Worm (Caenorhabditis elegans) whole organism, young adult: ENCODE data around the gene C09F5.1.

Experiments used
- D2030.7 ChIP-seq: fragments of 200-800 bp; sonication (Bioruptor generic); IDR thresholded peaks from 2 replicates; pipeline ENCODE4 v1.3.6; 2022; ENCODE audit warnings: missing genetic modification reagents, missing genetic modification characterization, missing compliant biosample characterization
- F10E7.11 ChIP-seq: sonication (generic microtip); optimal IDR thresholded peaks from 2 replicates; lab custom pipeline; 2017; ENCODE audit warnings: mild to moderate bottlenecking, missing genetic modification characterization, moderate library complexity, missing compliant biosample characterization
- F33H1.4 ChIP-seq: fragments of 200-800 bp; sonication (Bioruptor generic); IDR thresholded peaks from 2 replicates; pipeline ENCODE4 v1.3.6; 2022; ENCODE audit warnings: missing genetic modification reagents, missing genetic modification characterization, missing compliant biosample characterization
- F39B2.1 ChIP-seq: fragments of 200-800 bp; sonication (Bioruptor generic); IDR thresholded peaks from 2 replicates; pipeline ENCODE4 v1.3.6; 2022; ENCODE audit warnings: missing genetic modification reagents, missing genetic modification characterization, missing compliant biosample characterization
- F57C9.4 ChIP-seq: sonication (generic microtip); optimal IDR thresholded peaks from 2 replicates; lab custom pipeline; 2017; ENCODE audit warnings: mild to moderate bottlenecking, missing genetic modification characterization, missing compliant biosample characterization
- K12H6.12 ChIP-seq: fragments of 200-800 bp; sonication (Bioruptor generic); optimal IDR thresholded peaks from 2 replicates; lab custom pipeline; 2018; ENCODE audit warnings: mild to moderate bottlenecking, missing genetic modification characterization, missing compliant biosample characterization
- T07F8.4 ChIP-seq: sonication (generic microtip); optimal IDR thresholded peaks from 2 replicates; lab custom pipeline; 2016; ENCODE audit warnings: mild to moderate bottlenecking, missing genetic modification characterization, moderate library complexity, missing compliant biosample characterization
- Y53F4B.3 ChIP-seq: fragments of 200-800 bp; sonication (Bioruptor generic); IDR thresholded peaks from 2 replicates; pipeline ENCODE4 v1.3.6; 2022; ENCODE audit warnings: missing genetic modification reagents, missing genetic modification characterization, missing compliant biosample characterization
- Y95B8A.8 ChIP-seq: fragments of 200-800 bp; sonication (Bioruptor generic); IDR thresholded peaks from 2 replicates; pipeline ENCODE4 v1.3.6; 2022; ENCODE audit warnings: missing genetic modification reagents, missing genetic modification characterization, missing compliant biosample characterization
- atf-7 ChIP-seq: sonication (generic microtip); optimal IDR thresholded peaks from 2 replicates; lab custom pipeline; 2017; ENCODE audit warnings: mild to moderate bottlenecking, missing genetic modification characterization, missing compliant biosample characterization
- athp-1 ChIP-seq: sonication (generic microtip); optimal IDR thresholded peaks from 2 replicates; lab custom pipeline; 2017; ENCODE audit warnings: mild to moderate bottlenecking, missing genetic modification characterization, missing compliant biosample characterization
- attf-5 ChIP-seq: fragments of 200-800 bp; sonication (Bioruptor generic); optimal IDR thresholded peaks from 2 replicates; lab custom pipeline; 2018; ENCODE audit warnings: mild to moderate bottlenecking, missing genetic modification characterization, missing compliant biosample characterization
- cebp-2 ChIP-seq: fragments of 200-800 bp; sonication (Bioruptor generic); IDR thresholded peaks from 2 replicates; pipeline ENCODE4 v1.3.6; 2022; ENCODE audit warnings: missing genetic modification characterization, missing compliant biosample characterization
- ceh-27 ChIP-seq: fragments of 200-800 bp; sonication (Bioruptor generic); optimal IDR thresholded peaks from 2 replicates; lab custom pipeline; 2018; ENCODE audit warnings: mild to moderate bottlenecking, missing genetic modification characterization, moderate library complexity, missing compliant biosample characterization
- ceh-58 ChIP-seq: fragments of 200-800 bp; sonication (Bioruptor generic); IDR thresholded peaks from 2 replicates; pipeline ENCODE4 v1.3.6; 2022; ENCODE audit warnings: missing genetic modification characterization, missing compliant biosample characterization
- ceh-91 ChIP-seq: fragments of 200-800 bp; sonication (Bioruptor generic); IDR thresholded peaks from 2 replicates; pipeline ENCODE4 v1.3.6; 2022; ENCODE audit warnings: missing genetic modification reagents, missing genetic modification characterization, missing compliant biosample characterization
- die-1 ChIP-seq: sonication (generic microtip); optimal IDR thresholded peaks from 2 replicates; lab custom pipeline; 2016; ENCODE audit warnings: missing genotype, mild to moderate bottlenecking, missing genetic modification characterization, missing compliant biosample characterization
- dox-1 ChIP-seq: fragments of 200-800 bp; sonication (Bioruptor generic); IDR thresholded peaks from 2 replicates; pipeline ENCODE4 v1.3.6; 2022; ENCODE audit warnings: missing genetic modification reagents, missing genetic modification characterization, missing compliant biosample characterization
- dpff-1 ChIP-seq: sonication (generic microtip); optimal IDR thresholded peaks from 2 replicates; lab custom pipeline; 2017; ENCODE audit warnings: mild to moderate bottlenecking, missing genetic modification characterization, missing compliant biosample characterization
- efl-1 ChIP-seq: fragments of 150-350 bp; optimal IDR thresholded peaks from 2 replicates; lab custom pipeline; 2014; ENCODE audit warnings: missing biosample characterization, missing genetic modification reagents, missing genetic modification characterization
- egl-44 ChIP-seq: fragments of 200-800 bp; sonication (Bioruptor generic); IDR thresholded peaks from 2 replicates; pipeline ENCODE4 v1.3.6; 2022; ENCODE audit warnings: missing genetic modification reagents, missing genetic modification characterization, missing compliant biosample characterization
- ets-4 ChIP-seq: fragments of 200-800 bp; sonication (Bioruptor generic); optimal IDR thresholded peaks from 2 replicates; lab custom pipeline; 2018; ENCODE audit warnings: mild to moderate bottlenecking, missing genetic modification characterization, missing compliant biosample characterization
- gei-17 ChIP-seq: fragments of 200-800 bp; sonication (Bioruptor generic); optimal IDR thresholded peaks from 2 replicates; lab custom pipeline; 2018; ENCODE audit warnings: mild to moderate bottlenecking, missing genetic modification characterization, missing compliant biosample characterization
- hlh-26 ChIP-seq: fragments of 200-800 bp; sonication (Bioruptor generic); conservative IDR thresholded peaks from 2 replicates; pipeline ENCODE4 v1.3.6; 2022; ENCODE audit warnings: missing genetic modification reagents, missing genetic modification characterization, missing compliant biosample characterization
- hmg-1.2 ChIP-seq: fragments of 200-800 bp; sonication (Bioruptor generic); IDR thresholded peaks from 2 replicates; pipeline ENCODE4 v1.3.6; 2022; ENCODE audit warnings: missing genetic modification reagents, missing genetic modification characterization, missing compliant biosample characterization
- hmg-20 ChIP-seq: fragments of 200-800 bp; sonication (Bioruptor generic); IDR thresholded peaks from 2 replicates; pipeline ENCODE4 v1.3.6; 2022; ENCODE audit warnings: missing genetic modification reagents, missing genetic modification characterization, missing compliant biosample characterization
- lag-1 ChIP-seq: fragments of 200-800 bp; sonication (Bioruptor generic); IDR thresholded peaks from 2 replicates; pipeline ENCODE4 v1.3.6; 2022; ENCODE audit warnings: missing genetic modification reagents, missing genetic modification characterization, missing compliant biosample characterization
- let-607 ChIP-seq, 2 experiments: fragments of 200-800 bp in 1 of 2; sonication (Bioruptor generic) in 1 of 2; sonication (generic microtip) in 1 of 2; optimal IDR thresholded peaks; 2 replicates each; lab custom pipeline; 2016 to 2018; ENCODE audit warnings: mild to moderate bottlenecking in 2 of 2, missing compliant biosample characterization in 2 of 2, missing genetic modification characterization in 2 of 2, moderate library complexity in 2 of 2, missing genotype in 1 of 2
- lin-26 ChIP-seq: fragments of 200-800 bp; sonication (Bioruptor generic); IDR thresholded peaks from 2 replicates; pipeline ENCODE4 v1.3.6; 2022; ENCODE audit warnings: missing genetic modification reagents, missing genetic modification characterization, missing compliant biosample characterization
- lin-35 ChIP-seq, 3 experiments: fragments of 150-350 bp in 2 of 3; sonication (generic microtip) in 1 of 3; optimal IDR thresholded peaks; 2 replicates each; lab custom pipeline; 2014 to 2018; ENCODE audit warnings: missing biosample characterization in 3 of 3, missing genetic modification characterization in 3 of 3, missing genetic modification reagents in 3 of 3
- lin-40 ChIP-seq: sonication (generic microtip); optimal IDR thresholded peaks from 2 replicates; lab custom pipeline; 2016; ENCODE audit warnings: missing genetic modification characterization, mild to moderate bottlenecking, missing compliant biosample characterization, missing genotype, missing genetic modification reagents
- madf-6 ChIP-seq: fragments of 200-800 bp; sonication (Bioruptor generic); IDR thresholded peaks from 2 replicates; pipeline ENCODE4 v1.3.6; 2022; ENCODE audit warnings: missing genetic modification reagents, missing genetic modification characterization, missing compliant biosample characterization
- mcd-1 ChIP-seq: fragments of 200-800 bp; sonication (Bioruptor generic); IDR thresholded peaks from 2 replicates; pipeline ENCODE4 v1.3.6; 2022; ENCODE audit warnings: missing genetic modification reagents, missing genetic modification characterization, missing compliant biosample characterization
- mes-4 ChIP-seq: sonication (generic microtip); optimal IDR thresholded peaks from 2 replicates; lab custom pipeline; 2016; ENCODE audit warnings: missing genotype, missing genetic modification characterization, missing compliant biosample characterization
- nfya-1 ChIP-seq: sonication (generic microtip); optimal IDR thresholded peaks from 2 replicates; lab custom pipeline; 2017; ENCODE audit warnings: antibody characterized with exemption, missing compliant biosample characterization, missing genetic modification characterization, borderline replicate concordance; ENCODE audit not compliant: insufficient read depth
- nfyb-1 ChIP-seq: fragments of 200-800 bp; sonication (Bioruptor generic); IDR thresholded peaks from 2 replicates; pipeline ENCODE4 v1.3.6; 2022; ENCODE audit warnings: missing genetic modification reagents, missing genetic modification characterization, missing compliant biosample characterization
- nhr-90 ChIP-seq: sonication (generic microtip); optimal IDR thresholded peaks from 2 replicates; lab custom pipeline; 2016; ENCODE audit warnings: missing genotype, mild to moderate bottlenecking, missing genetic modification characterization, missing compliant biosample characterization
- pbrm-1 ChIP-seq: fragments of 200-800 bp; sonication (Bioruptor generic); IDR thresholded peaks from 2 replicates; pipeline ENCODE4 v1.3.6; 2022; ENCODE audit warnings: missing genetic modification reagents, missing genetic modification characterization, missing compliant biosample characterization
- snpc-1.3 ChIP-seq: sonication (generic microtip); optimal IDR thresholded peaks from 2 replicates; lab custom pipeline; 2017; ENCODE audit warnings: missing genetic modification characterization, mild to moderate bottlenecking, missing compliant biosample characterization, antibody characterized with exemption, moderate library complexity, missing genotype, missing genetic modification reagents; ENCODE audit not compliant: insufficient read depth
- snpc-4 ChIP-seq, 5 experiments: fragments of 150-350 bp in 1 of 5; sonication (generic microtip) in 4 of 5; optimal IDR thresholded peaks; 2 replicates each; lab custom pipeline; 2014 to 2018; ENCODE audit warnings: missing genetic modification characterization in 5 of 5, missing biosample characterization in 3 of 5, antibody characterized with exemption in 2 of 5, mild to moderate bottlenecking in 2 of 5, missing compliant biosample characterization in 2 of 5, missing genotype in 2 of 5, moderate library complexity in 2 of 5, missing genetic modification reagents in 1 of 5
- somi-1 ChIP-seq: fragments of 200-800 bp; sonication (Bioruptor generic); optimal IDR thresholded peaks from 2 replicates; lab custom pipeline; 2018; ENCODE audit warnings: mild to moderate bottlenecking, missing genetic modification characterization, missing compliant biosample characterization
- tbp1 ChIP-seq: fragments of 200-800 bp; sonication (Bioruptor generic); optimal IDR thresholded peaks from 2 replicates; lab custom pipeline; 2018; ENCODE audit warnings: mild to moderate bottlenecking, missing genetic modification characterization, missing compliant biosample characterization
- unc-130 ChIP-seq: sonication (generic microtip); optimal IDR thresholded peaks from 2 replicates; lab custom pipeline; 2016; ENCODE audit warnings: missing genetic modification reagents, missing genetic modification characterization, missing compliant biosample characterization
- zfh-2 ChIP-seq: fragments of 200-800 bp; sonication (Bioruptor generic); conservative IDR thresholded peaks from 2 replicates; pipeline ENCODE4 v1.3.6; 2022; ENCODE audit warnings: missing genetic modification reagents, missing genetic modification characterization, missing compliant biosample characterization
- ztf-25 ChIP-seq: fragments of 200-800 bp; sonication (Bioruptor generic); IDR thresholded peaks from 2 replicates; pipeline ENCODE4 v1.3.6; 2022; ENCODE audit warnings: missing genetic modification reagents, missing genetic modification characterization, missing compliant biosample characterization
- ztf-3 ChIP-seq: fragments of 200-800 bp; sonication (Bioruptor generic); optimal IDR thresholded peaks from 2 replicates; lab custom pipeline; 2018; ENCODE audit warnings: mild to moderate bottlenecking, missing genetic modification characterization, missing compliant biosample characterization

The C09F5.1 gene

DNA sequence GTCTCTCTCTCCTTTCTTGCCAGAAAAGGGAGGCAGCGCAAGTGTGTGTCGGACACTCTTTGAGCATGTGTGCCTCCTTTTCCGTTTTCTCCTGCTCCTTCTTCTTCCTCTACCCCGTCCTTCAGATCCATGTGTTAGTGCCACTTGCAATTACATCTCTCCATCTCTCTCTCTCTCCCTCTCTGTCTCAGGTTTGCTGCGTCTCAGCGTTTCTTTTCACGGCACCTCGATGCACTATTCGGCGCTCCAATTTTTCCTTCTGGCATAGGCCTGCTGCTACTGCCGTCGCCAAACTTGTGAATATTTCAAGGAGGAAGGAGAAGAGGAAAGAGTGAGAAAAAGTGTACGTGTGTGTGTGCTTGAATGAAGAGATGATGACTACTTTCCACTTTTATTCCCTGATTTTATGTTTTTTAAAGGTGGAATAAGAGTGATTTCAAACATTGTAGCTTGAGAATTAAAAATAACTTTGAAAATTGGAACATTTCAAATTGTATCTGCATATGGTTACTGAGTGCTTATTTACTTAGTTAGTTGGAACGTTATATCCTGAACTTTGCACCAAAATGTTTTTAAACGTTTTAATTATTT lies 9.9 kb downstream of the C09F5.1 start, which contains the start of gene W02B3.3:
Gene W02B3.3, minus strand, starts transcription at position 131 of the 591 bp plus-strand sequence.
- TF ChIP-seq lin-40 = peak; percentile 57
- no peak for TF ChIP-seq F10E7.11
- TF ChIP-seq ztf-25 (GFP tag; lab: Robert Waterston, UW) = no peak
- peak in 1 of 3 experiments; percentile 45 for TF ChIP-seq lin-35 (GFP tag; optimal IDR thresholded peaks at IDR 0.05; lab: Kevin White, UChicago)
- TF ChIP-seq unc-130 (GFP tag; lab: Kevin White, UChicago) = no peak
- TF ChIP-seq somi-1 = no peak
- peak; percentile 41; the same call in 1 of the 2 replicates for TF ChIP-seq hmg-1.2
- TF ChIP-seq lin-26 (GFP tag; lab: Robert Waterston, UW) = no peak
- peak; percentile 87 for TF ChIP-seq zfh-2
- TF ChIP-seq atf-7 = no peak
- no peak for TF ChIP-seq Y95B8A.8 (GFP tag; lab: Robert Waterston, UW)
- TF ChIP-seq ceh-91 (GFP tag; lab: Robert Waterston, UW) = no peak
- no peak for TF ChIP-seq hlh-26 (GFP tag; lab: Robert Waterston, UW)
- no peak for TF ChIP-seq T07F8.4 (tag; lab: Kevin White, UChicago)
- TF ChIP-seq nfya-1 = no peak
- TF ChIP-seq dox-1 = peak; percentile 17; the same call in 1 of the 2 replicates
- TF ChIP-seq egl-44 = peak; percentile 26; the same call in 1 of the 2 replicates
- TF ChIP-seq lag-1 = no peak
- peak; percentile 66 for TF ChIP-seq ceh-27
- TF ChIP-seq K12H6.12 = peak; percentile 59
- TF ChIP-seq hmg-20 (GFP tag; lab: Robert Waterston, UW) = no peak
- no peak for TF ChIP-seq F39B2.1 (GFP tag; lab: Robert Waterston, UW)
- TF ChIP-seq pbrm-1 (GFP tag; lab: Robert Waterston, UW) = 0 out of 2 replicates have a peak, but pooled peaks have one; percentile 16
- no peak for TF ChIP-seq ets-4 (GFP tag; lab: Kevin White, UChicago)
- TF ChIP-seq mcd-1 = peak; percentile 39; the same call in 1 of the 2 replicates
- TF ChIP-seq, all 124 proteins: peak for 10

DNA sequence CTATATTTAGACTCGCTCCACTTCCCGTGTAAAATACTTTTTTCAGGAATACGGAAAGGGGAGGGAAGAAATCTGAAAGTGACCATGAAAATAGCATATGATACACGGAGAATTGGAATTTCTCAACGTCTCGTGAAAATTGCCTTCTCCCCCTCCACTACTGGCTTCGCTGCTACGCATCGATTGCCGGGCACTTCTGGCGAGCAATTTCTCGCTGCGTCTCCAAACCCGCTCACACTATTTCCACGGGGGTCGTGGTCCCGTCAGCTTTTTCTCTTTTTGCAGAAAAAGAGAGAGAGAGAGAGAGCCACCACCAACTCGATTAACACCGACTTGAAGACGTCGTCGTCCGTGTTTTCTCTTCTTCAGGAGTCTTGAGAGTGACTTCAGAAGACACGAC lies 12.5 kb downstream of the C09F5.1 start:
- no peak for TF ChIP-seq athp-1
- TF ChIP-seq D2030.7 (GFP tag; lab: Robert Waterston, UW) = no peak
- no peak for TF ChIP-seq madf-6
- no peak for TF ChIP-seq gei-17 (GFP tag; lab: Kevin White, UChicago)
- TF ChIP-seq hmg-1.2 = peak; percentile 57; the same call in 1 of the 2 replicates
- no peak for TF ChIP-seq unc-130 (GFP tag; lab: Kevin White, UChicago)
- no peak for TF ChIP-seq F33H1.4 (GFP tag; lab: Robert Waterston, UW)
- peak; percentile 17; the same call in 1 of the 2 replicates for TF ChIP-seq dox-1
- no peak for TF ChIP-seq F10E7.11
- no peak for TF ChIP-seq die-1 (tag; lab: Kevin White, UChicago)
- TF ChIP-seq dpff-1 (tag; lab: Kevin White, UChicago) = no peak
- TF ChIP-seq Y53F4B.3 (GFP tag; lab: Robert Waterston, UW) = no peak
- TF ChIP-seq nfyb-1 (GFP tag; lab: Robert Waterston, UW) = no peak
- TF ChIP-seq tbp1 = no peak
- no peak for TF ChIP-seq let-607 (tag; optimal IDR thresholded peaks at IDR 0.05; lab: Kevin White, UChicago)
- no peak for TF ChIP-seq mes-4 (tag; lab: Kevin White, UChicago)
- TF ChIP-seq F57C9.4 (tag; lab: Kevin White, UChicago) = no peak
- TF ChIP-seq ztf-3 (GFP tag; lab: Kevin White, UChicago) = no peak
- TF ChIP-seq ceh-58 (GFP tag; lab: Robert Waterston, UW) = no peak
- no peak for TF ChIP-seq snpc-1.3 (tag; lab: Kevin White, UChicago)
- TF ChIP-seq cebp-2 (GFP tag; lab: Robert Waterston, UW) = no peak
- TF ChIP-seq efl-1 = no peak
- TF ChIP-seq lin-35 (GFP tag; optimal IDR thresholded peaks at IDR 0.05; lab: Kevin White, UChicago) = peak in 1 of 3 experiments; percentile 34
- no peak for TF ChIP-seq pbrm-1 (GFP tag; lab: Robert Waterston, UW)
- no peak for TF ChIP-seq snpc-4 (GFP tag; optimal IDR thresholded peaks at IDR 0.05; lab: Kevin White, UChicago)
- no peak for TF ChIP-seq snpc-4 (tag; optimal IDR thresholded peaks at IDR 0.05; lab: Kevin White, UChicago)
- no peak for TF ChIP-seq nhr-90 (tag; lab: Kevin White, UChicago)
- peak; percentile 1 for TF ChIP-seq attf-5 (GFP tag; lab: Kevin White, UChicago)
- peak; percentile 5 for TF ChIP-seq ceh-27
- TF ChIP-seq lin-40 = peak; percentile 46
